In genomic region chr2L:12463037-12463436, dm6 we compare ENCODE assay signal across 4 fruit fly cellular contexts.
TF ChIP-seq lines count a peak whose summit lies in the region.

No protein-coding gene starts in this region.

- no peak for TF ChIP-seq CTCF in whole organism, embryonic (GFP tag; optimal IDR thresholded peaks at IDR 0.05; lab: Kevin White, UChicago)

TF ChIP-seq in whole organism, adult, 20 proteins besides CTCF, POLR2A, EP300 and RAD21:
- TF ChIP-seq CG1620 (GFP tag; optimal IDR thresholded peaks at IDR 0.05; lab: Kevin White, UChicago) (no peak), CG12768 (GFP tag; optimal IDR thresholded peaks at IDR 0.05; lab: Kevin White, UChicago) (no peak), tj (GFP tag; optimal IDR thresholded peaks at IDR 0.05; lab: Kevin White, UChicago) (no peak), Mnt (GFP tag; optimal IDR thresholded peaks at IDR 0.05; lab: Kevin White, UChicago) (peak; percentile 41), kay (GFP tag; lab: Kevin White, UChicago; ENCODE audit: borderline replicate concordance) (no peak), CG7101 (tag; optimal IDR thresholded peaks at IDR 0.05; lab: Kevin White, UChicago) (peak; percentile 53), cic (GFP tag; optimal IDR thresholded peaks at IDR 0.05; lab: Kevin White, UChicago) (peak; percentile 65), pad (GFP tag; optimal IDR thresholded peaks at IDR 0.05; lab: Kevin White, UChicago) (peak; percentile 33), CG11617 (GFP tag; optimal IDR thresholded peaks at IDR 0.05; lab: Kevin White, UChicago) (peak; percentile 10), toe (GFP tag; optimal IDR thresholded peaks at IDR 0.05; lab: Kevin White, UChicago) (no peak), CG33017 (tag; optimal IDR thresholded peaks at IDR 0.05; lab: Kevin White, UChicago) (peak; percentile 24), bab1 (GFP tag; optimal IDR thresholded peaks at IDR 0.05; lab: Kevin White, UChicago) (no peak), CG5204 (GFP tag; optimal IDR thresholded peaks at IDR 0.05; lab: Kevin White, UChicago) (no peak), Crg-1 (GFP tag; optimal IDR thresholded peaks at IDR 0.05; lab: Kevin White, UChicago) (peak; percentile 26), CG7045 (GFP tag; optimal IDR thresholded peaks at IDR 0.05; lab: Kevin White, UChicago) (no peak), cnc (optimal IDR thresholded peaks at IDR 0.05; lab: Kevin White, UChicago) (no peak), ovo (GFP tag; optimal IDR thresholded peaks at IDR 0.05; lab: Kevin White, UChicago) (peak; percentile 51), Hr96 (GFP tag; optimal IDR thresholded peaks at IDR 0.05; lab: Kevin White, UChicago) (no peak), Clk (GFP tag; optimal IDR thresholded peaks at IDR 0.05; lab: Kevin White, UChicago) (no peak), CG14711 (tag; optimal IDR thresholded peaks at IDR 0.05; lab: Kevin White, UChicago) (peak; percentile 42)
TF ChIP-seq in whole organism, adult: peak in this region for 9.

TF ChIP-seq in whole organism, embryonic, 481 proteins besides CTCF, POLR2A, EP300 and RAD21 (continues in another document):
- peak; percentile 40 for TF ChIP-seq CG4328 (GFP tag; optimal IDR thresholded peaks at IDR 0.05; lab: Kevin White, UChicago)
- no peak for TF ChIP-seq cato (GFP tag; optimal IDR thresholded peaks at IDR 0.05; lab: Kevin White, UChicago; ENCODE audit: borderline replicate concordance)
- TF ChIP-seq CG15479 (GFP tag; optimal IDR thresholded peaks at IDR 0.05; lab: Kevin White, UChicago): no peak
- TF ChIP-seq CrebB (tag; optimal IDR thresholded peaks at IDR 0.05; lab: Kevin White, UChicago): peak; percentile 8
- no peak for TF ChIP-seq dimm (GFP tag; IDR thresholded peaks at IDR 0.05; lab: Robert Waterston, UW)
- no peak for TF ChIP-seq Bgb (GFP tag; IDR thresholded peaks at IDR 0.05; lab: Robert Waterston, UW; ENCODE audit: partially characterized antibody)
- no peak for TF ChIP-seq prd (optimal IDR thresholded peaks at IDR 0.05; lab: Kevin White, UChicago)
- no peak for TF ChIP-seq prd (GFP tag; IDR thresholded peaks at IDR 0.05; lab: Robert Waterston, UW)
- TF ChIP-seq Dp (GFP tag; optimal IDR thresholded peaks at IDR 0.05; lab: Kevin White, UChicago): no peak
- no peak for TF ChIP-seq pb (GFP tag; optimal IDR thresholded peaks at IDR 0.05; lab: Kevin White, UChicago)
- TF ChIP-seq Hmr (GFP tag; optimal IDR thresholded peaks at IDR 0.05; lab: Kevin White, UChicago): peak; percentile 27
- TF ChIP-seq BtbVII (GFP tag; optimal IDR thresholded peaks at IDR 0.05; lab: Kevin White, UChicago): peak; percentile 53
- no peak for TF ChIP-seq vnd (GFP tag; IDR thresholded peaks at IDR 0.05; lab: Robert Waterston, UW; ENCODE audit: partially characterized antibody)
- no peak for TF ChIP-seq NfI (GFP tag; optimal IDR thresholded peaks at IDR 0.05; lab: Kevin White, UChicago)
- TF ChIP-seq CG31441 (GFP tag; IDR thresholded peaks at IDR 0.05; lab: Robert Waterston, UW): no peak
- no peak for TF ChIP-seq NC2α (GFP tag; optimal IDR thresholded peaks at IDR 0.05; lab: Kevin White, UChicago)
- no peak for TF ChIP-seq amos (GFP tag; IDR thresholded peaks at IDR 0.05; lab: Robert Waterston, UW; ENCODE audit: partially characterized antibody)
- TF ChIP-seq CG13775 (GFP tag; optimal IDR thresholded peaks at IDR 0.05; lab: Kevin White, UChicago): no peak
- TF ChIP-seq caup (GFP tag; optimal IDR thresholded peaks at IDR 0.05; lab: Kevin White, UChicago; ENCODE audit: severe bottlenecking): no peak
- TF ChIP-seq Opbp (GFP tag; IDR thresholded peaks at IDR 0.05; lab: Robert Waterston, UW; ENCODE audit: partially characterized antibody): no peak
- no peak for TF ChIP-seq shn (GFP tag; optimal IDR thresholded peaks at IDR 0.05; lab: Kevin White, UChicago)
- TF ChIP-seq Doc3 (GFP tag; IDR thresholded peaks at IDR 0.05; lab: Robert Waterston, UW; ENCODE audit: partially characterized antibody): no peak
- no peak for TF ChIP-seq zfh1 (GFP tag; IDR thresholded peaks at IDR 0.05; lab: Robert Waterston, UW)
- no peak for TF ChIP-seq CG2129 (GFP tag; IDR thresholded peaks at IDR 0.05; lab: Robert Waterston, UW; ENCODE audit: partially characterized antibody)

TF ChIP-seq in whole organism, prepupa, 60 proteins besides CTCF, POLR2A, EP300 and RAD21:
- no peak for TF ChIP-seq eg (GFP tag; IDR thresholded peaks at IDR 0.05; lab: Robert Waterston, UW)
- no peak for TF ChIP-seq Sox102F (GFP tag; optimal IDR thresholded peaks at IDR 0.05; lab: Kevin White, UChicago)
- TF ChIP-seq ss (GFP tag; optimal IDR thresholded peaks at IDR 0.05; lab: Kevin White, UChicago): no peak
- TF ChIP-seq Eip93F (GFP tag; optimal IDR thresholded peaks at IDR 0.05; lab: Kevin White, UChicago): peak; percentile 5
- peak; percentile 65 for TF ChIP-seq fkh (GFP tag; optimal IDR thresholded peaks at IDR 0.05; lab: Kevin White, UChicago)
- peak; percentile 54 for TF ChIP-seq vri (GFP tag; optimal IDR thresholded peaks at IDR 0.05; lab: Kevin White, UChicago)
- no peak for TF ChIP-seq fd85E (GFP tag; optimal IDR thresholded peaks at IDR 0.05; lab: Kevin White, UChicago)
- peak; percentile 2 for TF ChIP-seq Sox14 (GFP tag; optimal IDR thresholded peaks at IDR 0.05; lab: Kevin White, UChicago)

TF ChIP-seq in whole organism, wandering third instar larva, 38 proteins besides CTCF, POLR2A, EP300 and RAD21:
- TF ChIP-seq br (GFP tag; optimal IDR thresholded peaks at IDR 0.05; lab: Kevin White, UChicago): peak; percentile 17
- TF ChIP-seq h (GFP tag; optimal IDR thresholded peaks at IDR 0.05; lab: Kevin White, UChicago): peak; percentile 1
- no peak for TF ChIP-seq Abd-B (GFP tag; optimal IDR thresholded peaks at IDR 0.05; lab: Kevin White, UChicago)
- TF ChIP-seq tai (GFP tag; optimal IDR thresholded peaks at IDR 0.05; lab: Kevin White, UChicago): peak; percentile 27
- no peak for TF ChIP-seq Rel (GFP tag; optimal IDR thresholded peaks at IDR 0.05; lab: Kevin White, UChicago)
- TF ChIP-seq Rel (tag; optimal IDR thresholded peaks at IDR 0.05; lab: Kevin White, UChicago): peak; percentile 4
- TF ChIP-seq rgr (GFP tag; optimal IDR thresholded peaks at IDR 0.05; lab: Kevin White, UChicago): peak; percentile 30
- TF ChIP-seq Dif (GFP tag; optimal IDR thresholded peaks at IDR 0.05; lab: Kevin White, UChicago; ENCODE audit: partially characterized antibody): no peak
